In genomic region chr3R:31247281-31247995, dm6 we compare ENCODE assay signal across 1 fruit fly cellular context.
TF ChIP-seq lines count a peak whose summit lies in the region.

No protein-coding gene starts in this region.

TF ChIP-seq in whole organism, embryonic, 481 proteins besides CTCF, POLR2A, EP300 and RAD21 (continued from another document and continues in another):
- TF ChIP-seq nerfin-2 (GFP tag; IDR thresholded peaks at IDR 0.05; lab: Robert Waterston, UW; ENCODE audit: partially characterized antibody) = no peak
- TF ChIP-seq Chrac-16 (GFP tag; optimal IDR thresholded peaks at IDR 0.05; lab: Kevin White, UChicago) = peak; percentile 36
- peak; percentile 40 for TF ChIP-seq CG31365 (tag; optimal IDR thresholded peaks at IDR 0.05; lab: Kevin White, UChicago)
- TF ChIP-seq Hr39 (optimal IDR thresholded peaks at IDR 0.05; lab: Kevin White, UChicago) = no peak
- TF ChIP-seq CG10565 (GFP tag; optimal IDR thresholded peaks at IDR 0.05; lab: Kevin White, UChicago) = no peak
- peak; percentile 74 for TF ChIP-seq CG5953 (GFP tag; IDR thresholded peaks at IDR 0.05; lab: Robert Waterston, UW)
- peak; percentile 89 for TF ChIP-seq ci (GFP tag; IDR thresholded peaks at IDR 0.05; lab: Robert Waterston, UW)
- TF ChIP-seq ranshi (GFP tag; IDR thresholded peaks at IDR 0.05; lab: Robert Waterston, UW) = peak; percentile 62; the same call in 1 of the 2 replicates
- TF ChIP-seq vfl (GFP tag; optimal IDR thresholded peaks at IDR 0.05; lab: Kevin White, UChicago) = no peak
- TF ChIP-seq vvl (GFP tag; IDR thresholded peaks at IDR 0.05; lab: Robert Waterston, UW) = peak; percentile 78
- TF ChIP-seq CoRest (tag; optimal IDR thresholded peaks at IDR 0.05; lab: Kevin White, UChicago) = peak; percentile 84
- no peak for TF ChIP-seq CG15073 (GFP tag; optimal IDR thresholded peaks at IDR 0.05; lab: Kevin White, UChicago)
- TF ChIP-seq repo (GFP tag; optimal IDR thresholded peaks at IDR 0.05; lab: Kevin White, UChicago) = peak; percentile 30
- TF ChIP-seq slbo (GFP tag; IDR thresholded peaks at IDR 0.05; lab: Robert Waterston, UW) = peak; percentile 47
- TF ChIP-seq Abd-B (GFP tag; optimal IDR thresholded peaks at IDR 0.05; lab: Kevin White, UChicago) = peak; percentile 76
- TF ChIP-seq Lhr (GFP tag; optimal IDR thresholded peaks at IDR 0.05; lab: Kevin White, UChicago) = peak; percentile 17
- TF ChIP-seq Vsx1 (GFP tag; optimal IDR thresholded peaks at IDR 0.05; lab: Kevin White, UChicago) = peak; percentile 39
- TF ChIP-seq salm (tag; optimal IDR thresholded peaks at IDR 0.05; lab: Kevin White, UChicago) = peak; percentile 61
- TF ChIP-seq psq (GFP tag; optimal IDR thresholded peaks at IDR 0.05; lab: Kevin White, UChicago) = peak; percentile 32
- TF ChIP-seq nau (GFP tag; optimal IDR thresholded peaks at IDR 0.05; lab: Kevin White, UChicago) = peak; percentile 63
- no peak for TF ChIP-seq bbx (GFP tag; IDR thresholded peaks at IDR 0.05; lab: Robert Waterston, UW; ENCODE audit: partially characterized antibody)
- peak; percentile 46 for TF ChIP-seq kni (GFP tag; optimal IDR thresholded peaks at IDR 0.05; lab: Kevin White, UChicago)
- TF ChIP-seq tll (GFP tag; optimal IDR thresholded peaks at IDR 0.05; lab: Kevin White, UChicago) = no peak
- peak; percentile 81 for TF ChIP-seq CG11093 (GFP tag; IDR thresholded peaks at IDR 0.05; lab: Robert Waterston, UW)
- no peak for TF ChIP-seq Dfd (GFP tag; optimal IDR thresholded peaks at IDR 0.05; lab: Kevin White, UChicago)
- TF ChIP-seq yki (optimal IDR thresholded peaks at IDR 0.05; lab: Kevin White, UChicago) = no peak
- 0 out of 3 replicates have a peak, but pooled peaks have one; percentile 22 for TF ChIP-seq CG11560 (tag; IDR thresholded peaks at IDR 0.05; lab: Robert Waterston, UW)
- peak; percentile 60 for TF ChIP-seq Camta (GFP tag; optimal IDR thresholded peaks at IDR 0.05; lab: Kevin White, UChicago)
- peak; percentile 44 for TF ChIP-seq oc (tag; optimal IDR thresholded peaks at IDR 0.05; lab: Kevin White, UChicago)
- peak; percentile 31 for TF ChIP-seq lilli (GFP tag; optimal IDR thresholded peaks at IDR 0.05; lab: Kevin White, UChicago)
- TF ChIP-seq CG4820 (GFP tag; optimal IDR thresholded peaks at IDR 0.05; lab: Kevin White, UChicago) = peak; percentile 76
- peak; percentile 85 for TF ChIP-seq nmo (GFP tag; optimal IDR thresholded peaks at IDR 0.05; lab: Kevin White, UChicago)
- TF ChIP-seq CG3407 (GFP tag; optimal IDR thresholded peaks at IDR 0.05; lab: Kevin White, UChicago) = peak; percentile 65
- peak; percentile 46 for TF ChIP-seq CG18599 (GFP tag; optimal IDR thresholded peaks at IDR 0.05; lab: Kevin White, UChicago)
- peak; percentile 18 for TF ChIP-seq Jarid2 (GFP tag; optimal IDR thresholded peaks at IDR 0.05; lab: Kevin White, UChicago)
- no peak for TF ChIP-seq CG17186 (GFP tag; optimal IDR thresholded peaks at IDR 0.05; lab: Kevin White, UChicago)
- no peak for TF ChIP-seq Lim3 (GFP tag; IDR thresholded peaks at IDR 0.05; lab: Robert Waterston, UW)
- TF ChIP-seq CG4328 (GFP tag; optimal IDR thresholded peaks at IDR 0.05; lab: Kevin White, UChicago) = peak; percentile 51
- TF ChIP-seq CG13894 (tag; optimal IDR thresholded peaks at IDR 0.05; lab: Kevin White, UChicago) = no peak
- TF ChIP-seq ap (GFP tag; IDR thresholded peaks at IDR 0.05; lab: Robert Waterston, UW) = peak; percentile 34; the same call in 1 of the 2 replicates
- no peak for TF ChIP-seq Taf1 (GFP tag; IDR thresholded peaks at IDR 0.05; lab: Robert Waterston, UW)
- TF ChIP-seq NC2α (GFP tag; optimal IDR thresholded peaks at IDR 0.05; lab: Kevin White, UChicago) = peak; percentile 2
- peak; percentile 14; the same call in 1 of the 2 replicates for TF ChIP-seq CG32532 (GFP tag; IDR thresholded peaks at IDR 0.05; lab: Robert Waterston, UW)
- TF ChIP-seq sr (GFP tag; IDR thresholded peaks at IDR 0.05; lab: Robert Waterston, UW) = peak; percentile 49; the same call in 1 of the 3 replicates
- peak; percentile 54; the same call in 1 of the 3 replicates for TF ChIP-seq CG3726 (GFP tag; IDR thresholded peaks at IDR 0.05; lab: Robert Waterston, UW)
- TF ChIP-seq HmgZ (tag; optimal IDR thresholded peaks at IDR 0.05; lab: Kevin White, UChicago) = no peak
- no peak for TF ChIP-seq CG11085 (GFP tag; IDR thresholded peaks at IDR 0.05; lab: Robert Waterston, UW)
- peak; percentile 77 for TF ChIP-seq row (GFP tag; IDR thresholded peaks at IDR 0.05; lab: Robert Waterston, UW)
- TF ChIP-seq CG6175 (GFP tag; IDR thresholded peaks at IDR 0.05; lab: Robert Waterston, UW) = no peak
- TF ChIP-seq Atf3 (GFP tag; optimal IDR thresholded peaks at IDR 0.05; lab: Kevin White, UChicago) = peak; percentile 55
- TF ChIP-seq CG3163 (GFP tag; optimal IDR thresholded peaks at IDR 0.05; lab: Kevin White, UChicago) = peak; percentile 8
- TF ChIP-seq grau (tag; optimal IDR thresholded peaks at IDR 0.05; lab: Kevin White, UChicago) = peak; percentile 74
- no peak for TF ChIP-seq CG9797 (GFP tag; optimal IDR thresholded peaks at IDR 0.05; lab: Kevin White, UChicago)
- TF ChIP-seq unc-4 (GFP tag; IDR thresholded peaks at IDR 0.05; lab: Robert Waterston, UW; ENCODE audit: partially characterized antibody) = no peak
- peak; percentile 33 for TF ChIP-seq maf-S (GFP tag; optimal IDR thresholded peaks at IDR 0.05; lab: Kevin White, UChicago)
- peak; percentile 52 for TF ChIP-seq twi (tag; optimal IDR thresholded peaks at IDR 0.05; lab: Kevin White, UChicago)
- TF ChIP-seq Hey (tag; optimal IDR thresholded peaks at IDR 0.05; lab: Kevin White, UChicago) = no peak
- TF ChIP-seq fd102C (GFP tag; optimal IDR thresholded peaks at IDR 0.05; lab: Kevin White, UChicago) = no peak
- TF ChIP-seq kah (GFP tag; optimal IDR thresholded peaks at IDR 0.05; lab: Kevin White, UChicago) = peak; percentile 66
- no peak for TF ChIP-seq dan (GFP tag; IDR thresholded peaks at IDR 0.05; lab: Robert Waterston, UW)
- peak; percentile 74 for TF ChIP-seq CG30403 (GFP tag; optimal IDR thresholded peaks at IDR 0.05; lab: Kevin White, UChicago)
- TF ChIP-seq Meics (GFP tag; optimal IDR thresholded peaks at IDR 0.05; lab: Kevin White, UChicago) = peak; percentile 62
- no peak for TF ChIP-seq slou (GFP tag; optimal IDR thresholded peaks at IDR 0.05; lab: Kevin White, UChicago)
- peak; percentile 24 for TF ChIP-seq CG17568 (GFP tag; optimal IDR thresholded peaks at IDR 0.05; lab: Kevin White, UChicago)
- TF ChIP-seq E2f2 (GFP tag; IDR thresholded peaks at IDR 0.05; lab: Robert Waterston, UW) = peak; percentile 58
- TF ChIP-seq CG32767 (GFP tag; IDR thresholded peaks at IDR 0.05; lab: Robert Waterston, UW) = 0 out of 2 replicates have a peak, but pooled peaks have one; percentile 50
- TF ChIP-seq B-H2 (GFP tag; optimal IDR thresholded peaks at IDR 0.05; lab: Kevin White, UChicago) = no peak
- TF ChIP-seq eyg (GFP tag; optimal IDR thresholded peaks at IDR 0.05; lab: Kevin White, UChicago) = peak; percentile 29
- no peak; the same call in 1 of the 2 replicates for TF ChIP-seq CG4404 (GFP tag; IDR thresholded peaks at IDR 0.05; lab: Robert Waterston, UW)
- peak; percentile 9 for TF ChIP-seq BtbVII (GFP tag; optimal IDR thresholded peaks at IDR 0.05; lab: Kevin White, UChicago)
- peak; percentile 88 for TF ChIP-seq CG17359 (tag; optimal IDR thresholded peaks at IDR 0.05; lab: Kevin White, UChicago)
- peak; percentile 40; the same call in 1 of the 2 replicates for TF ChIP-seq aop (GFP tag; IDR thresholded peaks at IDR 0.05; lab: Robert Waterston, UW)
- peak; percentile 29 for TF ChIP-seq CG33213 (GFP tag; optimal IDR thresholded peaks at IDR 0.05; lab: Kevin White, UChicago)
- peak; percentile 5 for TF ChIP-seq disco-r (GFP tag; optimal IDR thresholded peaks at IDR 0.05; lab: Kevin White, UChicago)
- no peak for TF ChIP-seq BEAF-32 (GFP tag; optimal IDR thresholded peaks at IDR 0.05; lab: Kevin White, UChicago)
- TF ChIP-seq CG43689 (GFP tag; IDR thresholded peaks at IDR 0.05; lab: Robert Waterston, UW) = peak; percentile 58; the same call in 1 of the 2 replicates
- no peak for TF ChIP-seq p53 (GFP tag; optimal IDR thresholded peaks at IDR 0.05; lab: Kevin White, UChicago)
- TF ChIP-seq CG10462 (GFP tag; optimal IDR thresholded peaks at IDR 0.05; lab: Kevin White, UChicago) = peak; percentile 32
- TF ChIP-seq Hmx (GFP tag; optimal IDR thresholded peaks at IDR 0.05; lab: Kevin White, UChicago) = no peak
- TF ChIP-seq CG2199 (GFP tag; IDR thresholded peaks at IDR 0.05; lab: Robert Waterston, UW) = peak; percentile 72; the same call in 2 of the 3 replicates
- TF ChIP-seq jigr1 (GFP tag; IDR thresholded peaks at IDR 0.05; lab: Robert Waterston, UW) = peak; percentile 36; the same call in 1 of the 3 replicates
- TF ChIP-seq Atf6 (GFP tag; IDR thresholded peaks at IDR 0.05; lab: Robert Waterston, UW) = peak; percentile 54; the same call in 1 of the 2 replicates
- TF ChIP-seq CG15514 (GFP tag; optimal IDR thresholded peaks at IDR 0.05; lab: Kevin White, UChicago) = peak; percentile 33
- peak; percentile 85 for TF ChIP-seq Sox102F (GFP tag; optimal IDR thresholded peaks at IDR 0.05; lab: Kevin White, UChicago)
- TF ChIP-seq corto (GFP tag; optimal IDR thresholded peaks at IDR 0.05; lab: Kevin White, UChicago) = no peak
- TF ChIP-seq CG10654 (GFP tag; optimal IDR thresholded peaks at IDR 0.05; lab: Kevin White, UChicago) = peak; percentile 70
- peak; percentile 85 for TF ChIP-seq CG31441 (GFP tag; IDR thresholded peaks at IDR 0.05; lab: Robert Waterston, UW)
- no peak for TF ChIP-seq CG3838 (GFP tag; optimal IDR thresholded peaks at IDR 0.05; lab: Kevin White, UChicago)
- TF ChIP-seq Mes4 (GFP tag; optimal IDR thresholded peaks at IDR 0.05; lab: Kevin White, UChicago) = peak; percentile 45
- TF ChIP-seq esg (GFP tag; conservative IDR thresholded peaks at IDR 0.05; lab: Robert Waterston, UW) = peak; percentile 73
- no peak for TF ChIP-seq Dref (GFP tag; IDR thresholded peaks at IDR 0.05; lab: Robert Waterston, UW)
- TF ChIP-seq ro (GFP tag; IDR thresholded peaks at IDR 0.05; lab: Robert Waterston, UW) = no peak
- TF ChIP-seq CG5245 (GFP tag; optimal IDR thresholded peaks at IDR 0.05; lab: Kevin White, UChicago) = peak; percentile 76
- TF ChIP-seq D19A (tag; optimal IDR thresholded peaks at IDR 0.05; lab: Kevin White, UChicago) = peak; percentile 72
- no peak for TF ChIP-seq Dp (GFP tag; optimal IDR thresholded peaks at IDR 0.05; lab: Kevin White, UChicago)
- no peak for TF ChIP-seq usp (GFP tag; optimal IDR thresholded peaks at IDR 0.05; lab: Kevin White, UChicago)
- TF ChIP-seq CG14667 (GFP tag; IDR thresholded peaks at IDR 0.05; lab: Robert Waterston, UW) = peak; percentile 70
- peak; percentile 56 for TF ChIP-seq gcm (GFP tag; optimal IDR thresholded peaks at IDR 0.05; lab: Kevin White, UChicago)
- peak; percentile 21 for TF ChIP-seq CG12744 (GFP tag; optimal IDR thresholded peaks at IDR 0.05; lab: Kevin White, UChicago)
- no peak for TF ChIP-seq amos (GFP tag; IDR thresholded peaks at IDR 0.05; lab: Robert Waterston, UW; ENCODE audit: partially characterized antibody)
- peak; percentile 82 for TF ChIP-seq CG34422 (GFP tag; IDR thresholded peaks at IDR 0.05; lab: Robert Waterston, UW)
- TF ChIP-seq sd (tag; optimal IDR thresholded peaks at IDR 0.05; lab: Kevin White, UChicago) = peak; percentile 86
- TF ChIP-seq CG7987 (GFP tag; optimal IDR thresholded peaks at IDR 0.05; lab: Kevin White, UChicago) = peak; percentile 14
- peak; percentile 70 for TF ChIP-seq Ada2b (GFP tag; IDR thresholded peaks at IDR 0.05; lab: Robert Waterston, UW)
- TF ChIP-seq emc (GFP tag; optimal IDR thresholded peaks at IDR 0.05; lab: Kevin White, UChicago) = no peak
- no peak for TF ChIP-seq Neu2 (GFP tag; optimal IDR thresholded peaks at IDR 0.05; lab: Kevin White, UChicago; ENCODE audit: borderline replicate concordance)
- TF ChIP-seq CG6272 (GFP tag; IDR thresholded peaks at IDR 0.05; lab: Robert Waterston, UW) = peak; percentile 67
- TF ChIP-seq CG10959 (GFP tag; IDR thresholded peaks at IDR 0.05; lab: Robert Waterston, UW) = peak; percentile 30; the same call in 1 of the 2 replicates
- TF ChIP-seq Fer3 (tag; optimal IDR thresholded peaks at IDR 0.05; lab: Kevin White, UChicago) = peak; percentile 61
- peak; percentile 88 for TF ChIP-seq CG2678 (tag; optimal IDR thresholded peaks at IDR 0.05; lab: Kevin White, UChicago)
- peak; percentile 26 for TF ChIP-seq Bteb2 (GFP tag; optimal IDR thresholded peaks at IDR 0.05; lab: Kevin White, UChicago)
- TF ChIP-seq CG14050 (GFP tag; IDR thresholded peaks at IDR 0.05; lab: Robert Waterston, UW) = peak; percentile 70; the same call in 2 of the 3 replicates
- peak; percentile 59; the same call in 1 of the 2 replicates for TF ChIP-seq danr (GFP tag; IDR thresholded peaks at IDR 0.05; lab: Robert Waterston, UW)
- TF ChIP-seq scrt (GFP tag; optimal IDR thresholded peaks at IDR 0.05; lab: Kevin White, UChicago) = peak; percentile 53
- peak; percentile 84 for TF ChIP-seq Ptx1 (GFP tag; IDR thresholded peaks at IDR 0.05; lab: Robert Waterston, UW)
- TF ChIP-seq Fer1 (GFP tag; optimal IDR thresholded peaks at IDR 0.05; lab: Kevin White, UChicago) = peak; percentile 68
- TF ChIP-seq Side (GFP tag; optimal IDR thresholded peaks at IDR 0.05; lab: Kevin White, UChicago) = peak; percentile 52
- TF ChIP-seq sisA (GFP tag; IDR thresholded peaks at IDR 0.05; lab: Robert Waterston, UW) = peak; percentile 85
- peak; percentile 48 for TF ChIP-seq CG6654 (GFP tag; optimal IDR thresholded peaks at IDR 0.05; lab: Kevin White, UChicago)
- peak; percentile 65; the same call in 2 of the 3 replicates for TF ChIP-seq croc (GFP tag; conservative IDR thresholded peaks at IDR 0.05; lab: Robert Waterston, UW)
- peak; percentile 48 for TF ChIP-seq fd3F (GFP tag; optimal IDR thresholded peaks at IDR 0.05; lab: Kevin White, UChicago)
- peak; percentile 73 for TF ChIP-seq Sox100B (GFP tag; optimal IDR thresholded peaks at IDR 0.05; lab: Kevin White, UChicago)
- TF ChIP-seq B-H1 (GFP tag; IDR thresholded peaks at IDR 0.05; lab: Robert Waterston, UW) = peak; percentile 78
- TF ChIP-seq E2f1 (GFP tag; IDR thresholded peaks at IDR 0.05; lab: Robert Waterston, UW) = peak; percentile 80
- peak; percentile 82 for TF ChIP-seq phol (tag; optimal IDR thresholded peaks at IDR 0.05; lab: Kevin White, UChicago)
- peak; percentile 82 for TF ChIP-seq gem (tag; optimal IDR thresholded peaks at IDR 0.05; lab: Kevin White, UChicago)
- TF ChIP-seq CG13775 (GFP tag; optimal IDR thresholded peaks at IDR 0.05; lab: Kevin White, UChicago) = no peak
- no peak for TF ChIP-seq exex (tag; optimal IDR thresholded peaks at IDR 0.05; lab: Kevin White, UChicago)
- peak; percentile 16; the same call in 1 of the 2 replicates for TF ChIP-seq klu (GFP tag; IDR thresholded peaks at IDR 0.05; lab: Robert Waterston, UW)
- no peak for TF ChIP-seq Opbp (GFP tag; IDR thresholded peaks at IDR 0.05; lab: Robert Waterston, UW; ENCODE audit: partially characterized antibody)
